Worm (Caenorhabditis elegans) whole organism, L3 larva: ENCODE results near the gene C30G12.4.
A peak's percentile ranks its signal among the peaks of the same experiment; 100 is the strongest.

ENCODE experiments used
- ZK546.5 ChIP-seq: sonication (generic microtip); optimal IDR thresholded peaks from 2 replicates; lab custom pipeline; 2017; ENCODE audit warnings: missing biosample characterization, missing genetic modification characterization
- aly-2 ChIP-seq: fragments of 150-350 bp; optimal IDR thresholded peaks from 2 replicates; lab custom pipeline; 2014; ENCODE audit warnings: missing biosample characterization, missing genetic modification characterization
- ama-1 ChIP-seq: fragments of 150-350 bp; optimal IDR thresholded peaks from 2 replicates; lab custom pipeline; 2018
- ceh-28 ChIP-seq: fragments of 150-350 bp; optimal IDR thresholded peaks from 2 replicates; lab custom pipeline; 2014; ENCODE audit warnings: missing biosample characterization, missing genetic modification reagents, missing genetic modification characterization
- ceh-82 ChIP-seq: fragments of 150-350 bp; optimal IDR thresholded peaks from 2 replicates; lab custom pipeline; 2014; ENCODE audit warnings: missing biosample characterization, missing genetic modification characterization
- ceh-9 ChIP-seq: sonication (generic microtip); optimal IDR thresholded peaks from 2 replicates; lab custom pipeline; 2018; ENCODE audit warnings: missing biosample characterization, missing genetic modification characterization
- daf-12 ChIP-seq: fragments of 150-350 bp; optimal IDR thresholded peaks from 2 replicates; lab custom pipeline; 2014; ENCODE audit warnings: missing biosample characterization, missing genetic modification reagents, missing genetic modification characterization
- egl-27 ChIP-seq: sonication (generic microtip); optimal IDR thresholded peaks from 4 replicates; lab custom pipeline; 2017; ENCODE audit warnings: missing biosample characterization, missing genetic modification reagents, missing genetic modification characterization
- egl-5 ChIP-seq: fragments of 150-350 bp; optimal IDR thresholded peaks from 2 replicates; lab custom pipeline; 2017; ENCODE audit warnings: missing biosample characterization, missing genetic modification reagents, missing genetic modification characterization, inconsistent platforms
- elt-2 ChIP-seq: sonication (generic microtip); optimal IDR thresholded peaks from 2 replicates; lab custom pipeline; 2016; ENCODE audit warnings: missing genetic modification reagents, mild to moderate bottlenecking, missing genetic modification characterization, missing compliant biosample characterization
- elt-3 ChIP-seq, 3 experiments: fragments of 150-350 bp in 1 of 3; sonication (generic microtip) in 2 of 3; optimal IDR thresholded peaks; 2 replicates in 2 of 3; 4 replicates in 1 of 3; lab custom pipeline; 2014 to 2017; ENCODE audit warnings: missing biosample characterization in 3 of 3, missing genetic modification characterization in 3 of 3
- eor-1 ChIP-seq, 2 experiments: fragments of 150-350 bp; optimal IDR thresholded peaks; 2 replicates each; lab custom pipeline; 2014 to 2018; ENCODE audit warnings: missing biosample characterization in 2 of 2, missing genetic modification characterization in 2 of 2
- fkh-10 ChIP-seq: sonication (generic microtip); optimal IDR thresholded peaks from 2 replicates; lab custom pipeline; 2017; ENCODE audit warnings: missing biosample characterization, missing genetic modification reagents, missing genetic modification characterization
- fos-1 ChIP-seq: fragments of 150-350 bp; optimal IDR thresholded peaks from 2 replicates; lab custom pipeline; 2014; ENCODE audit warnings: missing biosample characterization, missing genetic modification characterization
- hmg-11 ChIP-seq: sonication (generic microtip); optimal IDR thresholded peaks from 2 replicates; lab custom pipeline; 2016; ENCODE audit warnings: missing genetic modification characterization, missing compliant biosample characterization
- jun-1 ChIP-seq: fragments of 150-350 bp; optimal IDR thresholded peaks from 2 replicates; lab custom pipeline; 2014; ENCODE audit warnings: missing biosample characterization, missing genetic modification reagents, missing genetic modification characterization
- lin-15B ChIP-seq: fragments of 150-350 bp; optimal IDR thresholded peaks from 2 replicates; lab custom pipeline; 2014; ENCODE audit warnings: missing biosample characterization, missing genetic modification characterization
- lsy-12 ChIP-seq: sonication (generic microtip); optimal IDR thresholded peaks from 2 replicates; lab custom pipeline; 2016; ENCODE audit warnings: mild to moderate bottlenecking, missing genetic modification characterization, missing compliant biosample characterization
- mdl-1 ChIP-seq: fragments of 150-350 bp; optimal IDR thresholded peaks from 2 replicates; lab custom pipeline; 2014; ENCODE audit warnings: missing biosample characterization, missing genetic modification characterization
- mml-1 ChIP-seq: fragments of 150-350 bp; sonication (generic microtip); optimal IDR thresholded peaks from 3 replicates; lab custom pipeline; 2014; ENCODE audit warnings: missing biosample characterization, missing genetic modification characterization
- nhr-11 ChIP-seq: fragments of 150-350 bp; optimal IDR thresholded peaks from 2 replicates; lab custom pipeline; 2014; ENCODE audit warnings: missing biosample characterization, missing genetic modification characterization
- nhr-12 ChIP-seq: fragments of 150-350 bp; optimal IDR thresholded peaks from 2 replicates; lab custom pipeline; 2014; ENCODE audit warnings: missing biosample characterization, missing genetic modification characterization
- nhr-23 ChIP-seq: fragments of 150-350 bp; optimal IDR thresholded peaks from 2 replicates; lab custom pipeline; 2014; ENCODE audit warnings: missing biosample characterization, missing genetic modification reagents, missing genetic modification characterization
- nhr-237 ChIP-seq: fragments of 150-350 bp; optimal IDR thresholded peaks from 2 replicates; lab custom pipeline; 2014; ENCODE audit warnings: missing biosample characterization, missing genetic modification characterization
- nhr-25 ChIP-seq: sonication (generic microtip); optimal IDR thresholded peaks from 2 replicates; lab custom pipeline; 2017; ENCODE audit warnings: missing biosample characterization, missing genetic modification characterization
- nhr-43 ChIP-seq: sonication (generic microtip); optimal IDR thresholded peaks from 2 replicates; lab custom pipeline; 2016; ENCODE audit warnings: mild to moderate bottlenecking, missing genetic modification characterization, missing compliant biosample characterization; ENCODE audit not compliant: poor library complexity, severe bottlenecking
- pha-4 ChIP-seq: fragments of 150-350 bp; optimal IDR thresholded peaks from 2 replicates; lab custom pipeline; 2014; ENCODE audit warnings: missing biosample characterization, missing genetic modification reagents, missing genetic modification characterization
- pqm-1 ChIP-seq: fragments of 150-350 bp; optimal IDR thresholded peaks from 2 replicates; lab custom pipeline; 2017; ENCODE audit warnings: missing biosample characterization, missing genetic modification characterization, inconsistent platforms
- skn-1 ChIP-seq: fragments of 150-350 bp; optimal IDR thresholded peaks from 2 replicates; lab custom pipeline; 2014; ENCODE audit warnings: missing biosample characterization, missing genetic modification characterization
- snpc-4 ChIP-seq: fragments of 150-350 bp; optimal IDR thresholded peaks from 2 replicates; lab custom pipeline; 2014; ENCODE audit warnings: missing biosample characterization, missing genetic modification characterization
- tbx-2 ChIP-seq: sonication (generic microtip); optimal IDR thresholded peaks from 2 replicates; lab custom pipeline; 2016; ENCODE audit warnings: mild to moderate bottlenecking, missing genetic modification characterization, missing compliant biosample characterization
- unc-39 ChIP-seq: sonication (generic microtip); optimal IDR thresholded peaks from 4 replicates; lab custom pipeline; 2017; ENCODE audit warnings: missing biosample characterization, missing genetic modification characterization
- unc-62 ChIP-seq: fragments of 150-350 bp; sonication (generic microtip); optimal IDR thresholded peaks from 4 replicates; lab custom pipeline; 2014; ENCODE audit warnings: missing biosample characterization, missing genetic modification reagents, missing genetic modification characterization
- zag-1 ChIP-seq: fragments of 150-350 bp; optimal IDR thresholded peaks from 2 replicates; lab custom pipeline; 2014; ENCODE audit warnings: missing biosample characterization, missing genetic modification characterization
- ztf-4 ChIP-seq: fragments of 150-350 bp; optimal IDR thresholded peaks from 2 replicates; lab custom pipeline; 2014; ENCODE audit warnings: missing biosample characterization, missing genetic modification characterization

C30G12.4 gene

DNA sequence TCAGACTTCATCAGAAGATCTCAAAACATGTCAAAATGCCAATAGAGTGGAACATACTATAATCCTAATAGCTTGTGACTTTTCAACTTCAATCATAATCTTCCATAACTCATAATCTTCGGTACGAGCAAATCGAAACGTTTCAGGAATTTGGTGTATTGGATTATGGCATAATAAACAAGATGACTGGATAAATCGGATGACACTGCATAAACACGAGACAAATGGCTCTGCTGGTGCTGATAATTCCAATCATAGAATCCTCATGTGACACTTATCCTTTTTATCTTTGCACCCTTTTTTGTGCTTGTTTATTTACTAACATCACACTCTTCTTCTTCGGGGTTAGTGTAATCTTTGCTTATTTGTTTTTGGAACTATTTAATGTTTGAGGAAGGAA lies 21.1 kb downstream of the C30G12.4 start:
- TF ChIP-seq eor-1 (tag; optimal IDR thresholded peaks at IDR 0.05; lab: Kevin White, UChicago) (no peak), pha-4 (tag; lab: Kevin White, UChicago) (peak; percentile 67), fos-1 (no peak), nhr-23 (tag; lab: Kevin White, UChicago) (no peak)

DNA sequence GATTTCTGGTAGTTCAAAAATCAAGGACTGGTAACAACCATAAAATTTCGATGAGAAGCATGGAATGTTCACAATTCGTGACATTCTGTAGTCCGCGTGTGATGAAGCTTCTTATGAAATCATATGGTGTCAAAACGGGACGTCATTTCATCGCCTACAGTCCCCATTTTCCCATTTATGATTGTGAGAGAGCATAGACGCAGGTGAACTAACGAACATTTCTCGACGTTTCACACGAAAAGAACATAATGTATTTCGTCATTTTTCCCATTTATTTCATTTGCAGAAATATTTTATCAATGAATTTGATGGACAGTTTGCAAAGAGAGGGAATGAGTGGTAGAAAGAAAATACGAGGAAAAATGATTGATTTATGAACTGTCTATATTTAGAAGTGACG lies 25.2 kb downstream of the C30G12.4 start:
- peak; percentile 49 for TF ChIP-seq elt-2 (tag; lab: Kevin White, UChicago)
- no peak for TF ChIP-seq nhr-25 (tag; lab: Kevin White, UChicago)
- TF ChIP-seq ceh-9 = no peak
- TF ChIP-seq tbx-2 (tag; lab: Kevin White, UChicago) = no peak
- TF ChIP-seq nhr-11 (tag; lab: Kevin White, UChicago) = no peak
- no peak for TF ChIP-seq nhr-12
- no peak for TF ChIP-seq daf-12 (tag; lab: Kevin White, UChicago)
- no peak for TF ChIP-seq ceh-82 (tag; lab: Kevin White, UChicago)
- TF ChIP-seq jun-1 (tag; lab: Kevin White, UChicago) = no peak
- peak; percentile 6 for TF ChIP-seq nhr-43
- no peak for TF ChIP-seq nhr-237 (tag; lab: Kevin White, UChicago)
- no peak for TF ChIP-seq elt-3 (tag; optimal IDR thresholded peaks at IDR 0.05; lab: Kevin White, UChicago)
- TF ChIP-seq ZK546.5 (tag; lab: Kevin White, UChicago) = no peak
- TF ChIP-seq lin-15B (tag; lab: Kevin White, UChicago) = no peak
- TF ChIP-seq ceh-28 (tag; lab: Kevin White, UChicago) = no peak
- no peak for TF ChIP-seq egl-27 (tag; lab: Kevin White, UChicago)
- no peak for TF ChIP-seq eor-1 (tag; optimal IDR thresholded peaks at IDR 0.05; lab: Kevin White, UChicago)

DNA sequence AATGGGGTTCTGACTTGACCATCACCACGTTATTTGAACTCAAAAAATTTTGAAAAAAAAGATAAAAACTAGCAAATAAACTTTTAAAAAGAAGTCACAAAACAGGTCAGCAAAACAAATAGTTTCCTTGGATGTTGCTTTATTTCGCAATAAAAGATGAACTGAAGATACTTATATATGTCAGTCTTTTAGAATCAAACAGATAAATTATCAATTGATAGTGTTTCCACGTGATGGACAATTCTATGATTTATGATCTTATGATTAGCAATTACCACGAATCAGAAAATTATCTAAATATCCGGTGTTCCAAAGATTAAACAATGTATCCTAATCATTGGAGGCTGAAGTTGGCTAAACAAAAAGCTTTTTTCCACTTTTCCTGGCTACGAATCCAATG lies 25.8 kb downstream of the C30G12.4 start:
- peak; percentile 49 to 57 (median 50) for TF ChIP-seq elt-3 (tag; optimal IDR thresholded peaks at IDR 0.05; lab: Kevin White, UChicago)
- peak; percentile 41 for TF ChIP-seq elt-2 (tag; lab: Kevin White, UChicago)
- TF ChIP-seq lsy-12 (tag; lab: Kevin White, UChicago) = peak; percentile 37
- TF ChIP-seq nhr-23 (tag; lab: Kevin White, UChicago) = peak; percentile 96
- no peak for TF ChIP-seq snpc-4 (tag; lab: Kevin White, UChicago)
- no peak for TF ChIP-seq unc-39 (tag; lab: Kevin White, UChicago)
- no peak for TF ChIP-seq egl-5 (tag; lab: Kevin White, UChicago)
- no peak for TF ChIP-seq mml-1
- peak; percentile 68 for TF ChIP-seq nhr-25 (tag; lab: Kevin White, UChicago)
- peak; percentile 6 for TF ChIP-seq pha-4 (tag; lab: Kevin White, UChicago)
- no peak for TF ChIP-seq ceh-82 (tag; lab: Kevin White, UChicago)
- TF ChIP-seq nhr-43 = peak; percentile 75
- TF ChIP-seq skn-1 (tag; lab: Kevin White, UChicago) = no peak
- no peak for TF ChIP-seq ztf-4 (tag; lab: Kevin White, UChicago)
- TF ChIP-seq unc-62 (GFP tag; lab: Kevin White, UChicago) = peak; percentile 64

DNA sequence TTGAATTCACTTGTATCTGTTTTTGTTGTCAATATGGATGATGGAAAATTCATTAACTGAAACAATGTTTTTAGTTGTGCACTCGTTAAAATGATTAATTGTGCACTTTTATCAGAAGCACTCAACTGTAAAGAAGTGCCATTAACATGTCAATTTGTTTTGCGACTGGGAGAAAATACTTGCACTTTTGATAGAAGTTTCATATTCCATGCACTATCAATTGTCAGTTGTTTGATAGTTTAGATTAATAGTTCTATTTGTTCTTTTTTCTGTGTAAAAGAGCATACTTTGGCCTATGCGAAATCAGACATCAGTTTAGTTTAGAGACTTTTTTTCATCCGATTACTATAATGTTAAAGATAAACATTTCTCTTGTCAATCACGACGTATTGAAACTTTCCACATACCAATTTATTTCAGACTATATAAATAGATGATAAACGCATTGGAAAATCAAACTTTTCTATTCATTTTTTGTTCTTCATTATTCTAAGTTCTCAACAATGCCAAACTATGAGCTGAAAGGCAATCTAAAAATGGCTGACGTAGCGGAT lies 28.0 kb downstream of the C30G12.4 start, which contains the start of gene C30G12.2:
C30G12.2 (plus strand) TSS at position 504 of the 554 bp plus-strand sequence.
- TF ChIP-seq elt-2 (tag; lab: Kevin White, UChicago) (peak; percentile 85), pqm-1 (tag; lab: Kevin White, UChicago) (peak; percentile 92), pha-4 (tag; lab: Kevin White, UChicago) (no peak)

DNA sequence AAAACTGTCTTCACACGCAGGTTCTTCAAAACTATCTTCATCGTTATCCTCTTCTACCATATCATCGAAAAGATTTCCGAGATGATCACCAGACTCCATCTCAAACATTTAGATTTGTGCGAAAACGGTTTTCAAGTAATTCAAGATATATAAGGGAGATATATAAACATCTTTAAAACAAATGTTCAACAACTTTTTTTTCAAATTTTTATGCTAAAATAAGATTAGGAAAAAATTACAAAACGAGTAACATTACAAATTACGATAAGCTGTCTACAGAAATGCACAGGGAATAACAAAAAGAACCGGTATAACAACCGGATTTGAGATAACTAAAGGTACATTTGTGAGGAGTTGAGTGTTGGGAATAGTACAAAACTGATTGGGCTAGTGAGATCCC lies 34.0 kb downstream of the C30G12.4 start, which contains the start of gene C30G12.6:
C30G12.6 (minus strand) TSS at position 101 of the 400 bp plus-strand sequence.
- TF ChIP-seq mdl-1 = no peak

DNA sequence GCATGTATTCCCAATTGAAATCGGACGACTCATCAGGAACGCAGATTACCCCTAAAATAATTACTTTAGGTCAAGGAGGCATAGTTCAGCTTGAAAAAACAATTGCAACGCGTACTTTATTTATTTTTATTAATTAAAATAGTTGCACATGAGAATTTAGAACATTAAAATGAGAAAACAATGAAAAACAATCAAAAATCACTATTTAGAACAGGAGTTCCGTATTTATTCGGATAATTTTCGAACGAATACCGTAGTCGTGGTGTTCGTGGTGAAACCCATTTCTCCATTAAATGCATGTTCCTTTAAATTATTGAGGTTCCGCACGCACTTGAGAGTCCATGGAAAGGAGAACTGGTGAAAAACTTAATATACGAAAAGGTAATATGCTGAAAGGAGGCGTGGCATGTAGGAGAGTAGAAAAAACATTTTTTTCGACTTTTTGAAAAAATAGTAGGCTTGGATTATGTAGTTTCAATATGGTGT lies 36.3 kb downstream of the C30G12.4 start, which contains the start of gene puf-8:
puf-8 (minus strand) TSS at position 51 of the 486 bp plus-strand sequence.
- TF ChIP-seq fos-1 (no peak), tbx-2 (tag; lab: Kevin White, UChicago) (no peak), fkh-10 (GFP tag; lab: Kevin White, UChicago) (no peak), ceh-28 (tag; lab: Kevin White, UChicago) (no peak), nhr-43 (no peak), zag-1 (tag; lab: Kevin White, UChicago) (no peak), pqm-1 (tag; lab: Kevin White, UChicago) (no peak), hmg-11 (tag; lab: Kevin White, UChicago) (no peak), unc-39 (tag; lab: Kevin White, UChicago) (no peak), ama-1 (lab: Kevin White, UChicago) (no peak), jun-1 (tag; lab: Kevin White, UChicago) (no peak), pha-4 (tag; lab: Kevin White, UChicago) (no peak), aly-2 (tag; lab: Kevin White, UChicago) (no peak), nhr-11 (tag; lab: Kevin White, UChicago) (no peak)
